Fruit fly (Drosophila melanogaster) whole organism, prepupa: ENCODE results near the gene CG10973.

Experiments used
- CG11762 ChIP-seq: fragments of 200-800 bp; sonication (Bioruptor generic); optimal IDR thresholded peaks from 3 replicates; lab custom pipeline; 2016; ENCODE audit warnings: missing biosample characterization, missing genetic modification characterization; ENCODE audit not compliant: insufficient read depth
- CG11902 ChIP-seq: fragments of 200-800 bp; sonication (Bioruptor generic); optimal IDR thresholded peaks from 3 replicates; lab custom pipeline; 2016; ENCODE audit warnings: missing biosample characterization, missing genetic modification characterization
- CG16779 ChIP-seq: fragments of 200-800 bp; sonication (Bioruptor generic); optimal IDR thresholded peaks from 3 replicates; lab custom pipeline; 2017; ENCODE audit warnings: missing biosample characterization, mild to moderate bottlenecking, missing genetic modification characterization
- CG3919 ChIP-seq: fragments of 200-800 bp; sonication (Bioruptor generic); optimal IDR thresholded peaks from 3 replicates; lab custom pipeline; 2016; ENCODE audit warnings: missing biosample characterization, missing genetic modification characterization
- CG6276 ChIP-seq: fragments of 200-800 bp; sonication (Bioruptor generic); optimal IDR thresholded peaks from 2 replicates; lab custom pipeline; 2017; ENCODE audit warnings: missing biosample characterization, mild to moderate bottlenecking, missing genetic modification characterization
- CG6792 ChIP-seq: fragments of 200-800 bp; sonication (Bioruptor generic); optimal IDR thresholded peaks from 3 replicates; lab custom pipeline; 2016; ENCODE audit warnings: missing biosample characterization, missing genetic modification characterization
- Eip78C ChIP-seq: fragments of 200-800 bp; sonication (Bioruptor generic); peaks from one replicate; lab custom pipeline; 2016; ENCODE audit warnings: missing biosample characterization, missing genetic modification characterization
- Ets96B ChIP-seq: fragments of 200-800 bp; optimal IDR thresholded peaks from 2 replicates; lab custom pipeline; 2019; ENCODE audit warnings: missing biosample characterization, mild to moderate bottlenecking, missing genetic modification characterization, moderate library complexity
- Hr39 ChIP-seq: fragments of 200-800 bp; sonication (Bioruptor generic); optimal IDR thresholded peaks from 2 replicates; lab custom pipeline; 2016; ENCODE audit warnings: missing biosample characterization, missing genetic modification characterization
- Lpt ChIP-seq: fragments of 200-800 bp; sonication (Bioruptor generic); optimal IDR thresholded peaks from 3 replicates; lab custom pipeline; 2016; ENCODE audit warnings: missing biosample characterization, missing genetic modification characterization
- Smox ChIP-seq: fragments of 200-800 bp; sonication (Bioruptor generic); optimal IDR thresholded peaks from 3 replicates; lab custom pipeline; 2016; ENCODE audit warnings: missing biosample characterization, missing genetic modification characterization
- Sox102F ChIP-seq: fragments of 200-800 bp; sonication (Bioruptor generic); optimal IDR thresholded peaks from 2 replicates; lab custom pipeline; 2016; ENCODE audit warnings: missing biosample characterization, mild to moderate bottlenecking, missing genetic modification characterization
- spab ChIP-seq: fragments of 200-800 bp; sonication (Bioruptor generic); optimal IDR thresholded peaks from 2 replicates; lab custom pipeline; 2017; ENCODE audit warnings: missing biosample characterization, mild to moderate bottlenecking, missing genetic modification characterization, missing genetic modification reagents

DNA sequence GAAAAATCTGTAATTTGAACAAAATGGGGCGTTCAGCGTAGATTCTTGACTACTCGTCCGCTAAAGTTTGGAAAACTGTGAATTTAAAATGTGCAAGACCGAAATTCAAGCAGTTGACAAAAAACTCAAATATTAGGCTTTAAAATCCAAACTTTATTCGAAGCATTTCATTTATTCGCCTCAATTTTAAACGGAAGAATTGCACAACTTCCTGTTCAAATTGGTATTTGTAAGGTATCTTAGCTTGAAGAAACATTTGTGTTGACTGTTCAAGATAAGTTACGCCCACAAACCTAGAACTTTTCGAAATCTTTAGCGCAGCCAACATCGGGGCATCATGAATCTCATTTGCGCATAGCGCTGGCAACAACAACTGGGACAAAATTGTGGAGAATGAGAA, 24.0 kb upstream of the CG10973 start, which contains the start of gene CG32106:
- TF ChIP-seq spab (no peak), CG11902 (GFP tag; lab: Kevin White, UChicago) (no peak), Smox (GFP tag; lab: Kevin White, UChicago) (no peak), CG16779 (tag; lab: Kevin White, UChicago) (no peak), CG3919 (GFP tag; lab: Kevin White, UChicago) (no peak), Ets96B (tag; lab: Kevin White, UChicago) (no peak), Sox102F (no peak), CG6792 (no peak), Eip78C (GFP tag; lab: Kevin White, UChicago) (no peak), Lpt (GFP tag; lab: Kevin White, UChicago) (no peak), Hr39 (no peak), CG11762 (GFP tag; lab: Kevin White, UChicago) (no peak), CG6276 (GFP tag; lab: Kevin White, UChicago) (no peak)
